Fruit fly (Drosophila melanogaster) whole organism, embryonic: ENCODE measurements around the gene CG9389.
A peak's percentile ranks its signal among the peaks of the same experiment; 100 is the strongest.

Experiments used
- CG12942 ChIP-seq: fragments of 200-800 bp; sonication (Bioruptor generic); optimal IDR thresholded peaks from 3 replicates; lab custom pipeline; 2016; ENCODE audit warnings: missing biosample characterization, missing genetic modification characterization
- CG3407 ChIP-seq: fragments of 200-800 bp; sonication (Bioruptor generic); optimal IDR thresholded peaks from 2 replicates; lab custom pipeline; 2018; ENCODE audit warnings: missing biosample characterization, mild to moderate bottlenecking, missing genetic modification characterization
- CG5953 ChIP-seq: fragments of 200-800 bp; sonication (Bioruptor generic); IDR thresholded peaks from 2 replicates; pipeline ENCODE4 v1.3.6; 2022; ENCODE audit warnings: missing biosample characterization, missing genetic modification characterization
- CG9609 ChIP-seq: fragments of 200-800 bp; sonication (Bioruptor generic); optimal IDR thresholded peaks from 3 replicates; lab custom pipeline; 2016; ENCODE audit warnings: missing biosample characterization, missing genetic modification characterization
- CG9932 ChIP-seq: fragments of 200-800 bp; sonication (Bioruptor generic); IDR thresholded peaks from 2 replicates; pipeline ENCODE4 v1.3.6; 2022; ENCODE audit warnings: missing biosample characterization, missing genetic modification characterization
- Eip74EF ChIP-seq, 2 experiments: fragments of 200-800 bp in 1 of 2; fragments of >200 bp in 1 of 2; sonication (Bioruptor generic) in 1 of 2; optimal IDR thresholded peaks; 2 replicates each; lab custom pipeline; 2017 to 2019; ENCODE audit warnings: missing biosample characterization in 2 of 2, missing genetic modification characterization in 2 of 2, mild to moderate bottlenecking in 1 of 2, moderate library complexity in 1 of 2
- GATAe ChIP-seq: fragments of 200-800 bp; sonication (Bioruptor generic); conservative IDR thresholded peaks from 2 replicates; pipeline ENCODE4 v1.3.6; 2022; ENCODE audit warnings: missing biosample characterization, missing genetic modification characterization
- Lpt ChIP-seq: fragments of >200 bp; optimal IDR thresholded peaks from 2 replicates; lab custom pipeline; 2018; ENCODE audit warnings: missing biosample characterization, missing genetic modification characterization
- Med ChIP-seq: fragments of 200-800 bp; sonication (Bioruptor generic); peaks from one replicate; lab custom pipeline; 2016; ENCODE audit warnings: missing biosample characterization, missing genetic modification characterization, mild to moderate bottlenecking, inconsistent platforms, moderate library complexity
- Scr ChIP-seq: fragments of 200-800 bp; sonication (Bioruptor generic); IDR thresholded peaks from 2 replicates; pipeline ENCODE4 v1.3.6; 2022; ENCODE audit warnings: missing biosample characterization, missing genetic modification characterization; ENCODE audit not compliant: partially characterized antibody
- chinmo ChIP-seq: fragments of 200-800 bp; sonication (Bioruptor generic); IDR thresholded peaks from 4 replicates; pipeline ENCODE4 v1.3.6; 2022; ENCODE audit warnings: missing biosample characterization, missing genetic modification characterization; ENCODE audit not compliant: partially characterized antibody
- cwo ChIP-seq: fragments of 200-800 bp; sonication (Bioruptor generic); optimal IDR thresholded peaks from 3 replicates; lab custom pipeline; 2017; ENCODE audit warnings: missing biosample characterization, missing genetic modification characterization, mild to moderate bottlenecking, moderate library complexity, missing genetic modification reagents
- dysf ChIP-seq: fragments of 200-800 bp; sonication (Bioruptor generic); IDR thresholded peaks from 3 replicates; pipeline ENCODE4 v1.3.6; 2022; ENCODE audit warnings: missing biosample characterization, missing genetic modification characterization
- esg ChIP-seq: fragments of 200-800 bp; sonication (Bioruptor generic); conservative IDR thresholded peaks from 2 replicates; pipeline ENCODE4 v1.3.6; 2022; ENCODE audit warnings: missing biosample characterization, missing genetic modification characterization
- ftz-f1 ChIP-seq: fragments of 200-800 bp; sonication (Bioruptor generic); optimal IDR thresholded peaks from 2 replicates; lab custom pipeline; 2016; ENCODE audit warnings: missing biosample characterization, missing genetic modification characterization
- hkb ChIP-seq, 2 experiments: fragments of 200-800 bp in 1 of 2; fragments of >200 bp in 1 of 2; sonication (Bioruptor generic) in 1 of 2; IDR thresholded peaks in 1 of 2; optimal IDR thresholded peaks in 1 of 2; 2 replicates each; pipeline versions ENCODE4 v1.3.6 to Lab custom; 2017 to 2022; ENCODE audit warnings: missing biosample characterization in 1 of 2, missing genetic modification characterization in 1 of 2
- pzg ChIP-seq: fragments of 200-800 bp; sonication (Bioruptor generic); optimal IDR thresholded peaks from 3 replicates; lab custom pipeline; 2018; ENCODE audit warnings: missing biosample characterization, mild to moderate bottlenecking, missing genetic modification characterization, moderate library complexity
- sr ChIP-seq: fragments of 200-800 bp; sonication (Bioruptor generic); IDR thresholded peaks from 3 replicates; pipeline ENCODE4 v1.3.6; 2022; ENCODE audit warnings: missing biosample characterization, missing genetic modification characterization
- tap ChIP-seq: fragments of 200-800 bp; optimal IDR thresholded peaks from 3 replicates; lab custom pipeline; 2019; ENCODE audit warnings: missing biosample characterization, mild to moderate bottlenecking, missing genetic modification characterization, moderate library complexity
- tin ChIP-seq: fragments of 200-800 bp; sonication (Bioruptor generic); optimal IDR thresholded peaks from 3 replicates; lab custom pipeline; 2016; ENCODE audit warnings: missing biosample characterization, missing genetic modification characterization

Gene CG9389

DNA sequence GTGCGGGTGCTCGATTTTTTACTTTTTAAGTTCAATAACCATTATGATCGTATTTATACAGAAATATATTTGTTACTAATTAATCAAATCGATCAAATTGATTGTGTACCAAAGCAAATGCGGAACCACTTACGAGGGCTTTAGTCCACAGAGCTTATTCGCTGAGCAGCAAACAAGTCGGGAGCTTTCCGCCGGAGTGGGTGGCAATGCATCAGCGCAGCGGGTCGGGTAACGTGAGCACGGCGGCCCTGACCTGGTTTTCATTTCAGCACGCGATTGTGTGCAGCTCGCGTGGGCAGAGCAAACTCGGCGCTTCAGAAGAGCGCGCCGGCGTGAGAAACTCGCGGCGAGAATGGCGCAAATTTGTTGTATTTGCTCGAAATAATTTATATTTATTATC is 51.2 kb downstream of the CG9389 start:
- TF ChIP-seq GATAe (GFP tag; lab: Robert Waterston, UW) (no peak), dysf (GFP tag; lab: Robert Waterston, UW) (no peak), chinmo (GFP tag; lab: Robert Waterston, UW) (peak; percentile 93; the same call in 3 of the 4 replicates), CG9609 (GFP tag; lab: Kevin White, UChicago) (no peak), Med (GFP tag; lab: Kevin White, UChicago) (peak; percentile 65), esg (GFP tag; lab: Robert Waterston, UW) (no peak), Scr (GFP tag; lab: Robert Waterston, UW) (no peak), tin (no peak), CG3407 (no peak), CG5953 (GFP tag; lab: Robert Waterston, UW) (no peak), CG12942 (GFP tag; lab: Kevin White, UChicago) (no peak), Lpt (no peak), hkb (optimal IDR thresholded peaks at IDR 0.05; lab: Kevin White, UChicago) (no peak), hkb (GFP tag; IDR thresholded peaks at IDR 0.05; lab: Robert Waterston, UW) (no peak), ftz-f1 (GFP tag; lab: Kevin White, UChicago) (peak; percentile 65), CG9932 (GFP tag; lab: Robert Waterston, UW) (no peak), cwo (GFP tag; lab: Kevin White, UChicago) (peak; percentile 59), tap (tag; lab: Kevin White, UChicago) (no peak), Eip74EF (GFP tag; optimal IDR thresholded peaks at IDR 0.05; lab: Kevin White, UChicago) (peak in 1 of 2 experiments; percentile 50), pzg (GFP tag; lab: Kevin White, UChicago) (no peak), sr (peak; percentile 91)
